Fruit fly (Drosophila melanogaster) Kc167 (cell line): Measurements from ENCODE around the gene GatC.

Source experiments
- Myc ChIP-seq: fragments of >200 bp; optimal IDR thresholded peaks from 2 replicates; lab custom pipeline; 2017; ENCODE audit warnings: missing external identifiers
- Sin3A ChIP-seq: fragments of >200 bp; optimal IDR thresholded peaks from 2 replicates; lab custom pipeline; 2018; ENCODE audit warnings: missing external identifiers
- h ChIP-seq: fragments of >200 bp; optimal IDR thresholded peaks from 3 replicates; lab custom pipeline; 2018; ENCODE audit warnings: missing external identifiers
- insv ChIP-seq: fragments of >200 bp; optimal IDR thresholded peaks from 3 replicates; lab custom pipeline; 2018; ENCODE audit warnings: missing external identifiers
- psq ChIP-seq: fragments of >200 bp; optimal IDR thresholded peaks from 2 replicates; lab custom pipeline; 2017; ENCODE audit warnings: missing external identifiers
- ttk ChIP-seq: sonication (Bioruptor generic); optimal IDR thresholded peaks from 2 replicates; lab custom pipeline; 2017; ENCODE audit warnings: missing external identifiers

The GatC gene

DNA sequence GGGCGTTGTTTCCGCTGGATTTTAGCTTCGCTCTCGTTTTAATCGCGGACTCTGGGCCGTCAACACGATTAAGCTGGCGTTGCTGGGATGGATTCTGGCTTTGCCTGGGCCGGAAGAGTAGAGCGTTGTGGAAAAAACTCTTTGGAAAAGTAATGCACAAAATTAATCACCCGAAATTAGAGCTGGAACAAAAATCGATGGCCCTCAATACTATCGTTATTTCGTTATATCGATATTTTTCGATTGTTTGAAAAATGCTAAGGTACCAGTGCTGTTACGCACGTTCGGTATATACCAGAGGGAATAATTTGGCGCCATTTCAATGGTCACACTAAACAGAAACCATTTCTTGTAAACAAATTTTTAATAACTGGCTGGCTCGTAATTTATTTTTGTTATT, 3.4 kb downstream of the GatC start, which contains the start of the genes Arpc1 and Orc5:
Arpc1 (minus strand) TSS at position 202 of the 400 bp plus-strand sequence.
Orc5 (plus strand) TSS at position 298 of the 400 bp plus-strand sequence.
- TF ChIP-seq ttk (lab: Kevin White, UChicago) (no peak), psq (lab: Kevin White, UChicago) (no peak), h (no peak), Sin3A (lab: Kevin White, UChicago) (no peak)

dm6 chr2L:13827557-13827956, 5.3 kb downstream of the GatC start, which contains the start of gene PolG1:
Gene PolG1 (minus strand): TSS chr2L:13827772.
- TF ChIP-seq psq (lab: Kevin White, UChicago) = no peak
- TF ChIP-seq Myc (lab: Kevin White, UChicago) = no peak
- TF ChIP-seq Sin3A (lab: Kevin White, UChicago) = no peak
- TF ChIP-seq ttk (lab: Kevin White, UChicago) = no peak
- no peak for TF ChIP-seq h
- no peak for TF ChIP-seq insv

DNA sequence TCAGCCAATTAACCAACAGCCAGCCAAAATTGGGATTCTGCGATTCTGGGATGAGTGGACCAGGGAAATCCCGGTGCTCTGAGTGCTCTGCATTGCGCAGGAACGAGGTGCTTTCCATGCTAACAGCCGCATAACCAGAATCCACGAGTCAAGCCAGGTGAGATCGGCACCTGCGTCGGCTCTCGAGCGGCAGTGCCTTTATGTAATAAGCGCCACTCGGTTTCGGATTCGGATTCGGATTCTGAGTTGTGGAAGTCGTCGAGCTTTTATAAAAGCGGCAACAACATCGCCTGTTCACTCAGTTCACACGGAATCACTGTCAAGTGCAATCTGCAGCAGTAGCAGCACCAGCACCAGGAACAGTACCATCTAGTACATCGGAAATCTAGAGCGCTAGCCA, 12.0 kb downstream of the GatC start, which contains the start of gene b:
b (plus strand) TSS at position 301 of the 400 bp plus-strand sequence.
- TF ChIP-seq h (no peak), Myc (lab: Kevin White, UChicago) (no peak), insv (no peak), psq (lab: Kevin White, UChicago) (no peak), ttk (lab: Kevin White, UChicago) (no peak), Sin3A (lab: Kevin White, UChicago) (no peak)

DNA sequence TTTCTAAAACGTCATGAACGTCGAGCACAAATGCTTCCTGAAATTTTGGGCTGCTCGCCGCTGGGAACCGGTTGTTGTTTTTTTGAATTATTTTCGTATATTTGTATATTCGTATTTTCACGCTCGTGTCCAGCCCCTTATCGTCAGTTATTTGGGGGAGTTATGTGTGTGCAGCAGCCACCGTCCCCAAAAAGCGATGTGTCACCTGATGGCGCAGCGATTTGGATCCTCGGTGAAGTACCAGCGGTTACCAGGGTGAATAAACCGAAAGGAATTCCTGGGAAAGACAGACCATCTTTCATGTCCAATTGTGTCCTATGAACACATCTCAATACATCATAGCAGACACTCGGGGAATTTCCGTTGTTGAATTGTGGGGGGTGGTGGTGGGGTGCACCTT, 12.7 kb downstream of the GatC start:
- no peak for TF ChIP-seq ttk (lab: Kevin White, UChicago)
- no peak for TF ChIP-seq Sin3A (lab: Kevin White, UChicago)
- TF ChIP-seq h = no peak
- TF ChIP-seq Myc (lab: Kevin White, UChicago) = no peak
- no peak for TF ChIP-seq insv

dm6 chr2L:13813604-13814178, 19.2 kb downstream of the GatC start, which contains the start of gene Sos:
Gene Sos (plus strand): TSS chr2L:13813816.
- TF ChIP-seq insv (no peak), Sin3A (lab: Kevin White, UChicago) (no peak), Myc (lab: Kevin White, UChicago) (no peak), h (no peak), psq (lab: Kevin White, UChicago) (no peak), ttk (lab: Kevin White, UChicago) (no peak)

dm6 chr2L:13813156-13813555, 19.7 kb downstream of the GatC start, which contains the start of gene CG16888:
Gene CG16888 (minus strand): TSS chr2L:13813256.
- TF ChIP-seq ttk (lab: Kevin White, UChicago) (no peak), h (no peak), Myc (lab: Kevin White, UChicago) (no peak), psq (lab: Kevin White, UChicago) (no peak), insv (no peak), Sin3A (lab: Kevin White, UChicago) (no peak)

- no peak for TF ChIP-seq psq (lab: Kevin White, UChicago)
- TF ChIP-seq Myc (lab: Kevin White, UChicago) = no peak
- no peak for TF ChIP-seq Sin3A (lab: Kevin White, UChicago)
- no peak for TF ChIP-seq h
- no peak for TF ChIP-seq ttk (lab: Kevin White, UChicago)
- no peak for TF ChIP-seq insv
Measured at dm6 chr2L:13811323-13811722, 21.6 kb downstream of the GatC start, which contains the start of the genes Adat1 and CG16865. Gene Adat1 (minus strand): TSS chr2L:13811474. Gene CG16865 (plus strand): TSS chr2L:13811522.

dm6 chr2L:13807959-13808358, 24.9 kb downstream of the GatC start:
- TF ChIP-seq insv = no peak

- TF ChIP-seq Sin3A (lab: Kevin White, UChicago) = no peak
- TF ChIP-seq ttk (lab: Kevin White, UChicago) = no peak
- no peak for TF ChIP-seq psq (lab: Kevin White, UChicago)
- no peak for TF ChIP-seq h
- TF ChIP-seq Myc (lab: Kevin White, UChicago) = no peak
- no peak for TF ChIP-seq insv
Measured at dm6 chr2L:13807097-13807496, 25.8 kb downstream of the GatC start.

DNA sequence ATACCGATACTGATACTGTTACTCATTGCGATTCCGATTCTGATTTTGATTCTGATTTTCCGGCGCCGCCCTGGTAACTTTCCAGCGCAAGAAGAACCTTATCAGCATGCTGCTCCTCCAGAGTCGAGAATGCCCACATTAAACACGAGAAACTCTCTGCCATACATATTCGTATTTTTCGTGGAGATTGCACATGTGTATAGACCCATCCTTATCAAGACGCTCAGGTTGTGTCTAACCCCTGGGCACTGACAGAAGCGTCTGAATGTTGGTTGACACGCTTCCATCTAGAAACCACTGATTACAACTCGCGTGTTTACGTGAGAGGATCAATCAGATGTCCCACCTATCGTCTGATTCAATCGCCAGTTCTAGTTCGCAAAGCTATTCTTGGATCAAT, 27.7 kb downstream of the GatC start:
- no peak for TF ChIP-seq psq (lab: Kevin White, UChicago)
- no peak for TF ChIP-seq Myc (lab: Kevin White, UChicago)
- no peak for TF ChIP-seq Sin3A (lab: Kevin White, UChicago)
- TF ChIP-seq h = no peak
- TF ChIP-seq ttk (lab: Kevin White, UChicago) = no peak
- no peak for TF ChIP-seq insv

DNA sequence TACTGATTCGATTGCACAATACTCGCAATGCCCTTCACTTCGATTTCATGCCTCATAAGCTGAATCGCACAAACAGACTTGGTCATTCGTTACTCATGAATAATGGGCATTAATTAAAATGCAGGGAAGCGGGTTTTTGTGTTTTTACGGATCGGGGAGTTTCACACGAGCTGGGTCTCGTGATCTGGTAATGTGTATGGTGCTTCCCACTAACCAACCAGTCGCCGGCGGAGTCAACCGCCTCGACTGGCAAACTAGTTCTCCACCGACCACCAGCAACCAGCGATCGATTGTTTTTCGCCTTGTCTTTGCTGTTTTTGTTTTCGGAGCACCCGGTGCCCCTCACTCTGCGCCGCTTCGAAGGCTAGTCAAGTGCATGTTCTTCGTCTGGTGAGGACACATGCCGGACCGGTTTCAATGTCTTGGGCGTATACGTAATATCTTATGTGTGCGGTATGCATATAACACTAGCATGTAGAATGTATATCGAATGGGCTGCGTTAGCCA, 28.3 kb downstream of the GatC start:
- no peak for TF ChIP-seq Sin3A (lab: Kevin White, UChicago)

DNA sequence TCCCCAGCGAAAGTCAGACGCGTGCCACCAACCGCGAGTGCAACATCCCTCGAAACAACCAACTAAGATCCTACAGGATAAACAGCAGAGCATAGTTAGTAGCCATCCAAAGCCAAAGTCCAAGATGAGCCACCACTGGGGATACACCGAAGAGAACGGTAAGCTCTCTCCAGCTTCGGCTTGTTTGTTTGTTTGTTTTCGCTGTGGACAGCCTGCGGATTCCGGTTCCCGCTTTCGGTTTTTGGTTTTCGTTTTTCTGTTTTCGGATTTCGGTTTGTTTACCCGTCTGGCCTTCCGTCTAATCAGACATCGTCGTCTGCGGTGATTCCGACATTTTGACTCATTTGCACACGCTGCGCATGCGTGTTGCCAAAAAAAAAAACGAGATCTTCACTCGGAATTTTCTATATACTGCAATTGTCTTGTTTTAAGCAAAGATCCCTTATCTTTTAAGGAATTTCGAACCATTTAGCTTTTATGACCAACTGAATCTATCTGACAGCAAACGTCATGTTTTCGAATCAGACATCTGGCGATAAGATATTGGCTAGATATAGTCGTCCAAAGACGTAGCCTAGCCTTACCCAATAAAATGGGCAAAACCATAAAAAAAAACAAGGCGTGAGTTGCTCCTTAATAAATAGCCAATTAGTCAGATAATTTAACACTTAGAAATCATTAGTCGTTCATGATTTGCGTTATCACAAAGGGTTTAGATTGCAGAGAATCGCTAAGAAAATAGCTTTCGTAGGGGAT, 28.9 kb downstream of the GatC start:
- no peak for TF ChIP-seq h
- no peak for TF ChIP-seq Myc (lab: Kevin White, UChicago)
- TF ChIP-seq ttk (lab: Kevin White, UChicago) = no peak
- no peak for TF ChIP-seq Sin3A (lab: Kevin White, UChicago)
- TF ChIP-seq insv = no peak
- TF ChIP-seq psq (lab: Kevin White, UChicago) = no peak
